Fruit fly (Drosophila melanogaster) whole organism, embryonic: ENCODE results near the gene Kr-h1.
A peak's percentile ranks its signal among the peaks of the same experiment; 100 is the strongest.

Experiments used
- Ada2b ChIP-seq: fragments of 200-800 bp; sonication (Bioruptor generic); IDR thresholded peaks from 2 replicates; pipeline ENCODE4 v1.3.6; 2022; ENCODE audit warnings: missing biosample characterization, missing genetic modification characterization
- Asciz ChIP-seq: fragments of 200-800 bp; sonication (Bioruptor generic); optimal IDR thresholded peaks from 2 replicates; lab custom pipeline; 2017; ENCODE audit warnings: missing biosample characterization, mild to moderate bottlenecking, missing genetic modification characterization, missing genetic modification reagents
- Bdp1 ChIP-seq: fragments of 200-800 bp; sonication (Bioruptor generic); optimal IDR thresholded peaks from 3 replicates; lab custom pipeline; 2016; ENCODE audit warnings: missing biosample characterization, missing genetic modification characterization
- CG1024 ChIP-seq: fragments of 200-800 bp; sonication (Bioruptor generic); IDR thresholded peaks from 2 replicates; pipeline ENCODE4 v1.3.6; 2022; ENCODE audit warnings: missing biosample characterization, missing genetic modification characterization
- CG14965 ChIP-seq: fragments of 200-800 bp; sonication (Bioruptor generic); optimal IDR thresholded peaks from 2 replicates; lab custom pipeline; 2016; ENCODE audit warnings: missing biosample characterization, missing genetic modification characterization, borderline replicate concordance
- CG1602 ChIP-seq: fragments of 200-800 bp; sonication (Bioruptor generic); optimal IDR thresholded peaks from 3 replicates; lab custom pipeline; 2016; ENCODE audit warnings: missing biosample characterization, missing genetic modification characterization
- CG17829 ChIP-seq: fragments of 200-800 bp; optimal IDR thresholded peaks from 2 replicates; lab custom pipeline; 2019; ENCODE audit warnings: missing biosample characterization, mild to moderate bottlenecking, missing genetic modification characterization, moderate library complexity
- CG2116 ChIP-seq: fragments of 200-800 bp; sonication (Bioruptor generic); optimal IDR thresholded peaks from 3 replicates; lab custom pipeline; 2018; ENCODE audit warnings: missing biosample characterization, mild to moderate bottlenecking, missing genetic modification characterization
- CG2678 ChIP-seq: fragments of 200-800 bp; sonication (Bioruptor generic); optimal IDR thresholded peaks from 3 replicates; lab custom pipeline; 2019; ENCODE audit warnings: missing biosample characterization, mild to moderate bottlenecking, missing genetic modification characterization, moderate library complexity
- CG30403 ChIP-seq: fragments of 200-800 bp; sonication (Bioruptor generic); optimal IDR thresholded peaks from 3 replicates; lab custom pipeline; 2016; ENCODE audit warnings: missing biosample characterization, missing genetic modification characterization
- CG3995 ChIP-seq: fragments of 200-800 bp; sonication (Bioruptor generic); optimal IDR thresholded peaks from 3 replicates; lab custom pipeline; 2016; ENCODE audit warnings: missing biosample characterization, missing genetic modification characterization
- CG9437 ChIP-seq: fragments of 200-800 bp; sonication (Bioruptor generic); optimal IDR thresholded peaks from 2 replicates; lab custom pipeline; 2018; ENCODE audit warnings: missing biosample characterization, mild to moderate bottlenecking, missing genetic modification characterization
- CG9727 ChIP-seq: fragments of 200-800 bp; sonication (Bioruptor generic); optimal IDR thresholded peaks from 3 replicates; lab custom pipeline; 2017; ENCODE audit warnings: missing biosample characterization, mild to moderate bottlenecking, missing genetic modification characterization
- CG9876 ChIP-seq: fragments of 200-800 bp; sonication (Bioruptor generic); optimal IDR thresholded peaks from 2 replicates; lab custom pipeline; 2016; ENCODE audit warnings: missing biosample characterization, missing genetic modification characterization
- D19A ChIP-seq: fragments of 200-800 bp; optimal IDR thresholded peaks from 3 replicates; lab custom pipeline; 2019; ENCODE audit warnings: missing biosample characterization, mild to moderate bottlenecking, missing genetic modification characterization, moderate library complexity
- Dip3 ChIP-seq: fragments of 200-800 bp; sonication (Bioruptor generic); optimal IDR thresholded peaks from 3 replicates; lab custom pipeline; 2016; ENCODE audit warnings: missing biosample characterization, missing genetic modification characterization
- ERR ChIP-seq: fragments of 200-800 bp; sonication (Bioruptor generic); optimal IDR thresholded peaks from 2 replicates; lab custom pipeline; 2016; ENCODE audit warnings: missing biosample characterization, missing genetic modification characterization
- Fer1 ChIP-seq: fragments of 200-800 bp; sonication (Bioruptor generic); optimal IDR thresholded peaks from 2 replicates; lab custom pipeline; 2017; ENCODE audit warnings: missing biosample characterization, mild to moderate bottlenecking, missing genetic modification characterization
- Gsc ChIP-seq: fragments of 200-800 bp; sonication (Bioruptor generic); IDR thresholded peaks from 2 replicates; pipeline ENCODE4 v1.3.6; 2022; ENCODE audit warnings: missing biosample characterization, missing genetic modification characterization
- Hey ChIP-seq: fragments of 200-800 bp; sonication (Bioruptor generic); optimal IDR thresholded peaks from 3 replicates; lab custom pipeline; 2018; ENCODE audit warnings: missing biosample characterization, mild to moderate bottlenecking, missing genetic modification characterization
- HmgD ChIP-seq: fragments of 200-800 bp; sonication (Bioruptor generic); optimal IDR thresholded peaks from 3 replicates; lab custom pipeline; 2016; ENCODE audit warnings: missing biosample characterization, missing genetic modification characterization
- Hmr ChIP-seq: fragments of 200-800 bp; sonication (Bioruptor generic); optimal IDR thresholded peaks from 3 replicates; lab custom pipeline; 2017; ENCODE audit warnings: mild to moderate bottlenecking, missing biosample characterization, missing genetic modification reagents, missing genetic modification characterization
- Meics ChIP-seq: fragments of 200-800 bp; sonication (Bioruptor generic); optimal IDR thresholded peaks from 2 replicates; lab custom pipeline; 2017; ENCODE audit warnings: missing biosample characterization, mild to moderate bottlenecking, missing genetic modification characterization
- Mrtf ChIP-seq: fragments of 200-800 bp; sonication (Bioruptor generic); IDR thresholded peaks from 3 replicates; pipeline ENCODE4 v1.3.6; 2022; ENCODE audit warnings: missing biosample characterization, missing genetic modification characterization
- Nf-YC ChIP-seq: fragments of 200-800 bp; optimal IDR thresholded peaks from 3 replicates; lab custom pipeline; 2019; ENCODE audit warnings: missing biosample characterization, mild to moderate bottlenecking, missing genetic modification characterization, moderate library complexity
- Ssrp ChIP-seq: fragments of 200-800 bp; sonication (Bioruptor generic); optimal IDR thresholded peaks from 2 replicates; lab custom pipeline; 2018; ENCODE audit warnings: missing biosample characterization, mild to moderate bottlenecking, missing genetic modification characterization, moderate library complexity
- Trl ChIP-seq, 3 experiments: fragments of >200 bp in 2 of 3; fragments of 200-800 bp in 1 of 3; sonication (Bioruptor generic) in 1 of 3; optimal IDR thresholded peaks; 2 replicates in 1 of 3; 3 replicates in 2 of 3; lab custom pipeline; 2016 to 2017; ENCODE audit warnings: missing biosample characterization in 1 of 3, missing genetic modification characterization in 1 of 3
- Usf ChIP-seq: fragments of 200-800 bp; sonication (Bioruptor generic); optimal IDR thresholded peaks from 2 replicates; lab custom pipeline; 2017; ENCODE audit warnings: missing genotype, missing biosample characterization, missing genetic modification characterization
- amos ChIP-seq: fragments of 200-800 bp; sonication (Bioruptor generic); IDR thresholded peaks from 2 replicates; pipeline ENCODE4 v1.3.6; 2022; ENCODE audit warnings: missing biosample characterization, missing genetic modification characterization; ENCODE audit not compliant: partially characterized antibody
- bigmax ChIP-seq: fragments of 200-800 bp; sonication (Bioruptor generic); optimal IDR thresholded peaks from 2 replicates; lab custom pipeline; 2018; ENCODE audit warnings: missing biosample characterization, mild to moderate bottlenecking, missing genetic modification characterization
- caup ChIP-seq: fragments of 200-800 bp; sonication (Bioruptor generic); optimal IDR thresholded peaks from 3 replicates; lab custom pipeline; 2017; ENCODE audit warnings: missing biosample characterization, mild to moderate bottlenecking, missing genetic modification characterization, moderate library complexity; ENCODE audit not compliant: severe bottlenecking
- chinmo ChIP-seq: fragments of 200-800 bp; sonication (Bioruptor generic); IDR thresholded peaks from 4 replicates; pipeline ENCODE4 v1.3.6; 2022; ENCODE audit warnings: missing biosample characterization, missing genetic modification characterization; ENCODE audit not compliant: partially characterized antibody
- chm ChIP-seq: fragments of 200-800 bp; sonication (Bioruptor generic); IDR thresholded peaks from 2 replicates; pipeline ENCODE4 v1.3.6; 2022; ENCODE audit warnings: missing biosample characterization, missing genetic modification characterization
- danr ChIP-seq: fragments of 200-800 bp; sonication (Bioruptor generic); IDR thresholded peaks from 2 replicates; pipeline ENCODE4 v1.3.6; 2022; ENCODE audit warnings: missing biosample characterization, missing genetic modification characterization
- esg ChIP-seq: fragments of 200-800 bp; sonication (Bioruptor generic); conservative IDR thresholded peaks from 2 replicates; pipeline ENCODE4 v1.3.6; 2022; ENCODE audit warnings: missing biosample characterization, missing genetic modification characterization
- grau ChIP-seq: fragments of 200-800 bp; optimal IDR thresholded peaks from 3 replicates; lab custom pipeline; 2019; ENCODE audit warnings: missing biosample characterization, mild to moderate bottlenecking, missing genetic modification characterization, moderate library complexity
- gsb ChIP-seq: fragments of 200-800 bp; sonication (Bioruptor generic); IDR thresholded peaks from 2 replicates; pipeline ENCODE4 v1.3.6; 2022; ENCODE audit warnings: missing biosample characterization, missing genetic modification characterization
- ham ChIP-seq: fragments of 200-800 bp; sonication (Bioruptor generic); IDR thresholded peaks from 2 replicates; pipeline ENCODE4 v1.3.6; 2022; ENCODE audit warnings: missing biosample characterization, missing genetic modification characterization
- her ChIP-seq: fragments of 200-800 bp; sonication (Bioruptor generic); optimal IDR thresholded peaks from 2 replicates; lab custom pipeline; 2016; ENCODE audit warnings: missing biosample characterization, missing genetic modification characterization
- insv ChIP-seq, 2 experiments: fragments of 200-800 bp; sonication (Bioruptor generic); optimal IDR thresholded peaks; 3 replicates each; lab custom pipeline; 2016 to 2018; ENCODE audit warnings: missing biosample characterization in 2 of 2, missing genetic modification characterization in 2 of 2
- lab ChIP-seq: fragments of 200-800 bp; sonication (Bioruptor generic); optimal IDR thresholded peaks from 3 replicates; lab custom pipeline; 2017; ENCODE audit warnings: missing biosample characterization, missing genetic modification characterization, mild to moderate bottlenecking, moderate library complexity, missing genetic modification reagents
- nerfin-1 ChIP-seq: fragments of 200-800 bp; sonication (Bioruptor generic); optimal IDR thresholded peaks from 3 replicates; lab custom pipeline; 2019; ENCODE audit warnings: missing biosample characterization, mild to moderate bottlenecking, missing genetic modification characterization, moderate library complexity
- nmo ChIP-seq: fragments of 200-800 bp; sonication (Bioruptor generic); optimal IDR thresholded peaks from 2 replicates; lab custom pipeline; 2018; ENCODE audit warnings: missing biosample characterization, mild to moderate bottlenecking, missing genetic modification characterization, moderate library complexity
- oc ChIP-seq: fragments of 200-800 bp; sonication (Bioruptor generic); optimal IDR thresholded peaks from 2 replicates; lab custom pipeline; 2018; ENCODE audit warnings: missing biosample characterization, mild to moderate bottlenecking, missing genetic modification characterization, moderate library complexity
- sd ChIP-seq: fragments of 200-800 bp; sonication (Bioruptor generic); optimal IDR thresholded peaks from 3 replicates; lab custom pipeline; 2018; ENCODE audit warnings: missing biosample characterization, mild to moderate bottlenecking, missing genetic modification characterization, moderate library complexity
- sima ChIP-seq: fragments of 200-800 bp; sonication (Bioruptor generic); optimal IDR thresholded peaks from 2 replicates; lab custom pipeline; 2016; ENCODE audit warnings: missing biosample characterization, missing genetic modification characterization
- tin ChIP-seq: fragments of 200-800 bp; sonication (Bioruptor generic); optimal IDR thresholded peaks from 3 replicates; lab custom pipeline; 2016; ENCODE audit warnings: missing biosample characterization, missing genetic modification characterization
- toy ChIP-seq: fragments of 200-800 bp; sonication (Bioruptor generic); IDR thresholded peaks from 2 replicates; pipeline ENCODE4 v1.3.6; 2022; ENCODE audit warnings: missing biosample characterization, missing genetic modification characterization
- zen ChIP-seq: fragments of 200-800 bp; sonication (Bioruptor generic); optimal IDR thresholded peaks from 3 replicates; lab custom pipeline; 2018; ENCODE audit warnings: missing biosample characterization, mild to moderate bottlenecking, missing genetic modification characterization, moderate library complexity

Kr-h1 gene

dm6 chr2L:6047528-6048160, 34.8 kb upstream of the Kr-h1 start, which contains the start of gene IPIP (continued):
- no peak for TF ChIP-seq Asciz (GFP tag; lab: Kevin White, UChicago)
- no peak for TF ChIP-seq Hey (tag; lab: Kevin White, UChicago)
- peak; percentile 31 for TF ChIP-seq Hmr (GFP tag; lab: Kevin White, UChicago)
- TF ChIP-seq tin (GFP tag; lab: Kevin White, UChicago), result no peak
- no peak for TF ChIP-seq CG14965 (GFP tag; lab: Kevin White, UChicago)
- TF ChIP-seq insv (GFP tag; optimal IDR thresholded peaks at IDR 0.05; lab: Kevin White, UChicago), result no peak
- peak; percentile 80; the same call in 1 of the 4 replicates for TF ChIP-seq chinmo (GFP tag; lab: Robert Waterston, UW)
- TF ChIP-seq Ssrp, result no peak
- TF ChIP-seq her, result peak; percentile 2
- peak; percentile 12 for TF ChIP-seq CG2678 (tag; lab: Kevin White, UChicago)
- no peak for TF ChIP-seq esg (GFP tag; lab: Robert Waterston, UW)
- TF ChIP-seq Ada2b (GFP tag; lab: Robert Waterston, UW), result no peak
- TF ChIP-seq CG9437 (GFP tag; lab: Kevin White, UChicago), result peak; percentile 6
- TF ChIP-seq Usf (GFP tag; lab: Kevin White, UChicago), result no peak
- peak; percentile 3 for TF ChIP-seq Meics
- no peak for TF ChIP-seq ERR (GFP tag; lab: Kevin White, UChicago)
- no peak for TF ChIP-seq danr (GFP tag; lab: Robert Waterston, UW)
- no peak for TF ChIP-seq Gsc (GFP tag; lab: Robert Waterston, UW)
- TF ChIP-seq Fer1 (GFP tag; lab: Kevin White, UChicago), result peak; percentile 4
- peak; percentile 16 for TF ChIP-seq sd (tag; lab: Kevin White, UChicago)
- TF ChIP-seq CG3995 (GFP tag; lab: Kevin White, UChicago), result no peak
- peak; percentile 10 for TF ChIP-seq CG2116 (GFP tag; lab: Kevin White, UChicago)
- TF ChIP-seq grau (tag; lab: Kevin White, UChicago), result peak; percentile 2
- TF ChIP-seq nmo (GFP tag; lab: Kevin White, UChicago), result peak; percentile 37
- TF ChIP-seq zen (tag; lab: Kevin White, UChicago), result no peak
- TF ChIP-seq Bdp1 (GFP tag; lab: Kevin White, UChicago), result peak; percentile 57
- TF ChIP-seq gsb (GFP tag; lab: Robert Waterston, UW), result no peak
- TF ChIP-seq CG1024 (GFP tag; lab: Robert Waterston, UW), result 0 out of 2 replicates have a peak, but pooled peaks have one; percentile 43
- peak; percentile 28 for TF ChIP-seq bigmax
- TF ChIP-seq HmgD (GFP tag; lab: Kevin White, UChicago), result no peak
- peak; percentile 26 for TF ChIP-seq CG30403 (GFP tag; lab: Kevin White, UChicago)
- TF ChIP-seq D19A (tag; lab: Kevin White, UChicago), result no peak
- no peak for TF ChIP-seq toy (GFP tag; lab: Robert Waterston, UW)
- TF ChIP-seq Dip3, result no peak
- TF ChIP-seq Trl (optimal IDR thresholded peaks at IDR 0.05; lab: Kevin White, UChicago), result no peak
- TF ChIP-seq Trl (GFP tag; optimal IDR thresholded peaks at IDR 0.05; lab: Kevin White, UChicago), result no peak
- peak; percentile 39 for TF ChIP-seq CG9727 (GFP tag; lab: Kevin White, UChicago)
- peak; percentile 94 for TF ChIP-seq amos (GFP tag; lab: Robert Waterston, UW)
- no peak for TF ChIP-seq CG1602 (GFP tag; lab: Kevin White, UChicago)
- TF ChIP-seq caup, result peak; percentile 53
- peak; percentile 27 for TF ChIP-seq Nf-YC (tag; lab: Kevin White, UChicago)
- TF ChIP-seq chm (GFP tag; lab: Robert Waterston, UW), result peak; percentile 58
- peak; percentile 60 for TF ChIP-seq lab (GFP tag; lab: Kevin White, UChicago)
- TF ChIP-seq ham (GFP tag; lab: Robert Waterston, UW), result no peak
- TF ChIP-seq CG17829 (tag; lab: Kevin White, UChicago), result peak; percentile 44
- no peak for TF ChIP-seq CG9876 (GFP tag; lab: Kevin White, UChicago)
- TF ChIP-seq Mrtf (GFP tag; lab: Robert Waterston, UW), result peak; percentile 22; the same call in 1 of the 3 replicates
- no peak for TF ChIP-seq nerfin-1 (tag; lab: Kevin White, UChicago)
- TF ChIP-seq oc (tag; lab: Kevin White, UChicago), result no peak
- no peak for TF ChIP-seq sima
